Fruit fly (Drosophila melanogaster): ENCODE measurements around the gene CG16824.

Gene CG16824

DNA sequence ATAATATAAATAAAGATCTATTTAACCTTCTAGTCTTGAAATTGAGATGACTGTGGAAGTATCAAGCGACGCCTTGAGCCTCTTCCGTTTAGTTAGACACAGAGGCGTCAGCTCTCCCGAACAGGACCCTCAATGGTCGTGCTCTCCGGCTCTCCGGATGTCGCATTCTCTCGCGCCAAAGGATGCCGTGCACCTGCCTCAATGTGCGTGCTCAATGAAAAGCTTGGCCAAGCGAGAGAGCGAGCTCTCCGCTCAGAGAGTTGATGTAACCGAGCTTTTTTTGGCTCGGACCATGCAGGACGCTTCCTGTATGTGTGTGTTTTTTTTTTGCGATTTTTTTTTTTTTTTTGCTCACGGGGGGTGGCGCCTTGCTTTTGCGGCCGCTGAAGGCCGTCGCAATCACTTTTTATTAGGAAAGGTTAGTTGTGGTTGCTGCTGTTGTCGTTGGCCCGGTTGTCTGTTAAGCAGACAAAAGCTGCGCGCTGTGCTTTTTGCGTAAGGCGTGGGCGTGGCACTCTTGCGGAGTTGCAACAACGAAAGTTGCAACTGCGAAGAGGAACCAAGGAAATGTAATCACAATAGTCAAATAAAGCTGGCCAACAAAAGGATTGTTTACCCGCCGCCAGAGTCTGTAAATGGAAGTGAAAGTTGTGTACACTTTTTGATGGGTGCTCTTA lies 39.2 kb downstream of the CG16824 start:
- TF ChIP-seq woc (GFP tag; optimal IDR thresholded peaks at IDR 0.05): no peak
- TF ChIP-seq Dif (GFP tag; optimal IDR thresholded peaks at IDR 0.05; ENCODE audit: partially characterized antibody): peak; percentile 2
- no peak for TF ChIP-seq h (GFP tag; optimal IDR thresholded peaks at IDR 0.05)
- TF ChIP-seq sv (GFP tag; optimal IDR thresholded peaks at IDR 0.05): no peak
- no peak for TF ChIP-seq usp (GFP tag; optimal IDR thresholded peaks at IDR 0.05)

DNA sequence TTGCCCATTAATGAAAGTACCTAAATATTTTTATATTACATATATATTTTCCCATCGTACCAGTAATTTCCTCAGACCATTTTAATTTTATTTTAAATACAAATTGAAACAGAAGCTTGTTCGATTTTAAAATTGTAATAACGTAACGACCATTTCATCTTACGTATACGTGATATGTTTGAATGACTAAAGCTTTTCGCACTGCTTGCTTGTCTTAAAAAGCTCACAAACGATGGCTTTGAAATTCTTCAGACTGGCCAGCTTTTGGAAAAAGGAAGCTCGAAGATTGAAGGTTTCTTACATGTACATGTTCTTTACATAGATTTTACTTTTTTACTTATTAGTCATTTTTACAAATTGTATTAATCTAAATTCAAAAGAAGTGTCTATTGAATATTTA lies 39.9 kb downstream of the CG16824 start:
- no peak for TF ChIP-seq dl (GFP tag; optimal IDR thresholded peaks at IDR 0.05; ENCODE audit: insufficient read depth in 1 of 2, partially characterized antibody in 2 of 2)
- TF ChIP-seq Hr83 (GFP tag; optimal IDR thresholded peaks at IDR 0.05; ENCODE audit: poor library complexity, severe bottlenecking): no peak
- no peak for TF ChIP-seq dsf (GFP tag; optimal IDR thresholded peaks at IDR 0.05; ENCODE audit: borderline replicate concordance)
- TF ChIP-seq fru (GFP tag; optimal IDR thresholded peaks at IDR 0.05): no peak
- TF ChIP-seq Dfd (GFP tag; optimal IDR thresholded peaks at IDR 0.05): no peak
- no peak for TF ChIP-seq dmrt93B (GFP tag; optimal IDR thresholded peaks at IDR 0.05)
- TF ChIP-seq Sp1 (GFP tag; optimal IDR thresholded peaks at IDR 0.05): no peak
- TF ChIP-seq pan (optimal IDR thresholded peaks at IDR 0.05): no peak
- TF ChIP-seq Hnf4 (GFP tag; optimal IDR thresholded peaks at IDR 0.05): no peak
- TF ChIP-seq Hr78 (GFP tag; optimal IDR thresholded peaks at IDR 0.05): no peak
